Fruit fly (Drosophila melanogaster): Measurements from ENCODE around the gene Ndc1.

The Ndc1 gene

DNA sequence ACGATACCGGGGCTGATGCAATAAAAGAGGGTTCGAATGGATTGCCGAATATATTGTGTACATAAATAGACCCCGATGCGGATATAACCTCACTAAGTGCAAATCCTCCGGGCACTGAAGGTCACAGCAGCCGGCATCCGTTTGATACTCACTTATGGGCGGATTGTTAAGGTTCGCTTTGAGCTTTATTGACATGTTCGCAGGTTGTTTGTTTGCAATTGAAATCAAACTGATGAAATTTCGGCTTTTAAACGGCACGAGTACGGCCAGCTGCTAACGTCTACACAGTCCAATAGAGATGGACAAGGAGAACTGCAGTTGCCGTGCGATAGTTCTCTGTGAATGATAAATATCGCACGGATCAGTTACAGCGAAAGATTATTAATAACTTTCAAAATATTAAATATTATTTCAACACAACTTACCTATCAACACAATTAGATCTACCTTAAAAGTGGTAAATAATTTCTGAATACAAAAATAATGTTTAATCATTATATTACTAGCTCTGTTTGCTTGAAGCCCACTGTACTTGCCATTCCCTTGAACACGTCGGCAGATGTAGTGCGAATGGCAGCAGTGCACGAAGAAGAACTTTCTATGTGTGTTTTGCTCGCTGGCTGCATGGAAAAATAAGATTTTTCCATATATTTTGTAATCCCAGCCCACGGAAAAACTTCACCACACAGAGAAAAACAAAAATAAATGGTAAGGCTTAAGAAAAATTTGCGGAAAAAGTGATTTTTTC, 34.1 kb downstream of the Ndc1 start, which contains the start of the genes GluProRS and AP-1sigma (continued):
- TF ChIP-seq CG7556 (GFP tag; optimal IDR thresholded peaks at IDR 0.05) (peak; percentile 82), dysf (GFP tag; IDR thresholded peaks at IDR 0.05) (peak; percentile 97), unpg (GFP tag; optimal IDR thresholded peaks at IDR 0.05) (peak; percentile 90), fru (optimal IDR thresholded peaks at IDR 0.05) (no peak), shn (GFP tag; optimal IDR thresholded peaks at IDR 0.05) (peak; percentile 71), CG16863 (GFP tag; optimal IDR thresholded peaks at IDR 0.05) (peak; percentile 82), CG3838 (GFP tag; optimal IDR thresholded peaks at IDR 0.05) (peak; percentile 77), hbn (GFP tag; IDR thresholded peaks at IDR 0.05; ENCODE audit: partially characterized antibody) (peak; percentile 79), Ravus (GFP tag; IDR thresholded peaks at IDR 0.05) (peak; percentile 88), CG11504 (tag; optimal IDR thresholded peaks at IDR 0.05) (no peak), Scr (GFP tag; IDR thresholded peaks at IDR 0.05; ENCODE audit: partially characterized antibody) (peak; percentile 97), C15 (GFP tag; IDR thresholded peaks at IDR 0.05) (peak; percentile 88; the same call in 2 of the 3 replicates), sisA (GFP tag; IDR thresholded peaks at IDR 0.05) (peak; percentile 97), Hmx (GFP tag; optimal IDR thresholded peaks at IDR 0.05) (no peak), ham (GFP tag; IDR thresholded peaks at IDR 0.05) (peak; percentile 82; the same call in 1 of the 2 replicates), wor (GFP tag; IDR thresholded peaks at IDR 0.05) (peak; percentile 93), CkIIα-i1 (GFP tag; IDR thresholded peaks at IDR 0.05) (0 out of 2 replicates have a peak, but pooled peaks have one; percentile 42), CG17802 (tag; optimal IDR thresholded peaks at IDR 0.05) (peak; percentile 70), Sin3A (optimal IDR thresholded peaks at IDR 0.05) (peak; percentile 99), ranshi (GFP tag; IDR thresholded peaks at IDR 0.05) (peak; percentile 95), yki (optimal IDR thresholded peaks at IDR 0.05) (peak; percentile 91), Chrac-16 (GFP tag; optimal IDR thresholded peaks at IDR 0.05) (peak; percentile 92), da (GFP tag; optimal IDR thresholded peaks at IDR 0.05) (peak; percentile 67), ewg (GFP tag; optimal IDR thresholded peaks at IDR 0.05) (peak; percentile 79), pnt (GFP tag; optimal IDR thresholded peaks at IDR 0.05) (peak; percentile 88), caup (GFP tag; optimal IDR thresholded peaks at IDR 0.05; ENCODE audit: severe bottlenecking) (peak; percentile 80), CG17328 (GFP tag; IDR thresholded peaks at IDR 0.05) (peak; percentile 95), CG6854 (GFP tag; optimal IDR thresholded peaks at IDR 0.05) (no peak), CG33557 (GFP tag; optimal IDR thresholded peaks at IDR 0.05) (peak; percentile 78), CG12744 (GFP tag; optimal IDR thresholded peaks at IDR 0.05) (peak; percentile 62), Atf3 (GFP tag; optimal IDR thresholded peaks at IDR 0.05) (peak; percentile 78), CG11696 (GFP tag; IDR thresholded peaks at IDR 0.05) (peak; percentile 90), CG7786 (GFP tag; optimal IDR thresholded peaks at IDR 0.05) (peak; percentile 82), CG6765 (GFP tag; optimal IDR thresholded peaks at IDR 0.05) (peak; percentile 49), gt (GFP tag; IDR thresholded peaks at IDR 0.05) (peak; percentile 88), dimm (GFP tag; IDR thresholded peaks at IDR 0.05) (peak; percentile 75), Ets65A (GFP tag) (peak; percentile 99), Hr3 (GFP tag; optimal IDR thresholded peaks at IDR 0.05) (peak; percentile 93), MESR4 (GFP tag; optimal IDR thresholded peaks at IDR 0.05) (peak; percentile 94), CG16779 (GFP tag; IDR thresholded peaks at IDR 0.05) (peak; percentile 83), CG4730 (GFP tag; IDR thresholded peaks at IDR 0.05) (peak; percentile 93), CHES-1-like (GFP tag; optimal IDR thresholded peaks at IDR 0.05) (peak; percentile 78), sens (GFP tag) (peak; percentile 97), CG12236 (GFP tag; optimal IDR thresholded peaks at IDR 0.05) (peak; percentile 46), lola (GFP tag; optimal IDR thresholded peaks at IDR 0.05) (peak in 1 of 3 experiments; percentile 85), pb (GFP tag; optimal IDR thresholded peaks at IDR 0.05) (peak; percentile 47), CG6654 (GFP tag; optimal IDR thresholded peaks at IDR 0.05) (peak; percentile 42), CG16815 (GFP tag; optimal IDR thresholded peaks at IDR 0.05) (peak; percentile 91), CG18476 (GFP tag; optimal IDR thresholded peaks at IDR 0.05) (peak; percentile 91), Dbx (GFP tag; IDR thresholded peaks at IDR 0.05) (peak; percentile 98)
